Worm (Caenorhabditis elegans) whole organism, L1 larva: ENCODE measurements around the gene Y40B10A.5.

Experiments
- alr-1 ChIP-seq: fragments of 200-800 bp; sonication (Bioruptor generic); optimal IDR thresholded peaks from 2 replicates; lab custom pipeline; 2018; ENCODE audit warnings: borderline replicate concordance, mild to moderate bottlenecking, missing genetic modification characterization, missing compliant biosample characterization
- ceh-88 ChIP-seq: fragments of 200-800 bp; sonication (Bioruptor generic); IDR thresholded peaks from 2 replicates; pipeline ENCODE4 v1.3.6; 2022; ENCODE audit warnings: missing genetic modification characterization, missing compliant biosample characterization
- ces-1 ChIP-seq: fragments of 150-350 bp; optimal IDR thresholded peaks from 2 replicates; lab custom pipeline; 2014; ENCODE audit warnings: missing biosample characterization, missing genetic modification reagents, missing genetic modification characterization
- dpl-1 ChIP-seq, 3 experiments: fragments of 150-350 bp in 2 of 3; sonication (generic microtip) in 1 of 3; optimal IDR thresholded peaks; 2 replicates each; lab custom pipeline; 2014 to 2017; ENCODE audit warnings: missing biosample characterization in 3 of 3, missing genetic modification characterization in 3 of 3, missing genetic modification reagents in 3 of 3
- egl-27 ChIP-seq, 2 experiments: fragments of 150-350 bp in 1 of 2; sonication (generic microtip); optimal IDR thresholded peaks; 3 replicates each; lab custom pipeline; 2017 to 2018; ENCODE audit warnings: missing biosample characterization in 2 of 2, missing genetic modification characterization in 2 of 2, missing genetic modification reagents in 2 of 2
- irx-1 ChIP-seq: sonication (generic microtip); optimal IDR thresholded peaks from 2 replicates; lab custom pipeline; 2016; ENCODE audit warnings: missing genetic modification characterization, missing compliant biosample characterization
- lir-3 ChIP-seq: sonication (generic microtip); optimal IDR thresholded peaks from 2 replicates; lab custom pipeline; 2016; ENCODE audit warnings: mild to moderate bottlenecking, missing genetic modification characterization, moderate library complexity, missing compliant biosample characterization; ENCODE audit not compliant: poor library complexity
- mep-1 ChIP-seq: fragments of 150-350 bp; optimal IDR thresholded peaks from 2 replicates; lab custom pipeline; 2014; ENCODE audit warnings: missing biosample characterization, missing genetic modification characterization
- nhr-28 ChIP-seq: fragments of 150-350 bp; optimal IDR thresholded peaks from 2 replicates; lab custom pipeline; 2014; ENCODE audit warnings: missing biosample characterization, missing genetic modification characterization
- nhr-76 ChIP-seq: sonication (generic microtip); optimal IDR thresholded peaks from 2 replicates; lab custom pipeline; 2017; ENCODE audit warnings: missing biosample characterization, missing genetic modification characterization
- snpc-4 ChIP-seq: fragments of 150-350 bp; optimal IDR thresholded peaks from 2 replicates; lab custom pipeline; 2014; ENCODE audit warnings: missing biosample characterization, missing genetic modification characterization
- unc-30 ChIP-seq: sonication (generic microtip); optimal IDR thresholded peaks from 2 replicates; lab custom pipeline; 2017; ENCODE audit warnings: missing biosample characterization, missing genetic modification characterization
- unc-62 ChIP-seq: fragments of 150-350 bp; optimal IDR thresholded peaks from 2 replicates; lab custom pipeline; 2014; ENCODE audit warnings: missing biosample characterization, missing genetic modification reagents, missing genetic modification characterization
- unc-86 ChIP-seq: sonication (generic microtip); optimal IDR thresholded peaks from 2 replicates; lab custom pipeline; 2016; ENCODE audit warnings: missing genetic modification characterization, missing compliant biosample characterization

- no peak for TF ChIP-seq unc-30
- no peak for TF ChIP-seq nhr-28 (tag; lab: Kevin White, UChicago)
- no peak for TF ChIP-seq alr-1
- TF ChIP-seq nhr-76: no peak
- TF ChIP-seq mep-1 (tag; lab: Kevin White, UChicago): peak; percentile 89
- no peak for TF ChIP-seq egl-27 (tag; optimal IDR thresholded peaks at IDR 0.05; lab: Kevin White, UChicago)
- TF ChIP-seq dpl-1 (GFP tag; optimal IDR thresholded peaks at IDR 0.05; lab: Kevin White, UChicago): peak in 2 of 3 experiments; percentile 6 to 50
- TF ChIP-seq unc-86 (tag; lab: Kevin White, UChicago): no peak
- TF ChIP-seq ceh-88 (GFP tag; lab: Robert Waterston, UW): no peak
- TF ChIP-seq lir-3 (tag; lab: Kevin White, UChicago): no peak
- no peak for TF ChIP-seq ces-1
- no peak for TF ChIP-seq unc-62 (GFP tag; lab: Kevin White, UChicago)
- TF ChIP-seq snpc-4 (tag; lab: Kevin White, UChicago): no peak
- TF ChIP-seq irx-1 (tag; lab: Kevin White, UChicago): peak; percentile 25
Observed at ce11 chrV:2067985-2068499, 22.2 kb upstream of the Y40B10A.5 start, which contains the start of gene lbp-9.
